Worm (Caenorhabditis elegans) whole organism, L2 larva: ENCODE data around the gene str-77.

Source experiments
- C34F6.9 ChIP-seq: fragments of 150-350 bp; optimal IDR thresholded peaks from 2 replicates; lab custom pipeline; 2014; ENCODE audit warnings: missing biosample characterization, missing genetic modification characterization
- ZK546.5 ChIP-seq: sonication (generic microtip); optimal IDR thresholded peaks from 2 replicates; lab custom pipeline; 2017; ENCODE audit warnings: missing biosample characterization, missing genetic modification characterization
- alr-1 ChIP-seq: fragments of 150-350 bp; optimal IDR thresholded peaks from 2 replicates; lab custom pipeline; 2014; ENCODE audit warnings: missing biosample characterization, missing genetic modification characterization
- aly-2 ChIP-seq: fragments of 150-350 bp; optimal IDR thresholded peaks from 2 replicates; lab custom pipeline; 2014; ENCODE audit warnings: missing biosample characterization, missing genetic modification characterization
- ama-1 ChIP-seq: fragments of 150-350 bp; optimal IDR thresholded peaks from 2 replicates; lab custom pipeline; 2018; ENCODE audit warnings: inconsistent platforms
- blmp-1 ChIP-seq: sonication (generic microtip); optimal IDR thresholded peaks from 2 replicates; lab custom pipeline; 2017; ENCODE audit warnings: missing genetic modification characterization, mild to moderate bottlenecking, missing compliant biosample characterization, antibody characterized with exemption, moderate library complexity; ENCODE audit not compliant: insufficient read depth
- ceh-82 ChIP-seq: fragments of 150-350 bp; optimal IDR thresholded peaks from 2 replicates; lab custom pipeline; 2014; ENCODE audit warnings: missing biosample characterization, missing genetic modification characterization
- crh-2 ChIP-seq: sonication (generic microtip); optimal IDR thresholded peaks from 2 replicates; lab custom pipeline; 2017; ENCODE audit warnings: missing biosample characterization, missing genetic modification characterization
- egl-27 ChIP-seq: sonication (generic microtip); optimal IDR thresholded peaks from 3 replicates; lab custom pipeline; 2017; ENCODE audit warnings: missing biosample characterization, missing genetic modification reagents, missing genetic modification characterization
- elt-3 ChIP-seq: sonication (generic microtip); optimal IDR thresholded peaks from 2 replicates; lab custom pipeline; 2017; ENCODE audit warnings: missing biosample characterization, missing genetic modification characterization
- gmeb-1 ChIP-seq: fragments of 150-350 bp; optimal IDR thresholded peaks from 2 replicates; lab custom pipeline; 2014; ENCODE audit warnings: missing biosample characterization, missing genetic modification characterization
- lin-11 ChIP-seq: fragments of 150-350 bp; sonication (generic microtip); optimal IDR thresholded peaks from 2 replicates; lab custom pipeline; 2014; ENCODE audit warnings: missing biosample characterization, missing genetic modification characterization, inconsistent platforms, mixed read lengths
- lin-13 ChIP-seq: fragments of 150-350 bp; optimal IDR thresholded peaks from 2 replicates; lab custom pipeline; 2014; ENCODE audit warnings: missing biosample characterization, missing genetic modification reagents, missing genetic modification characterization
- lin-39 ChIP-seq: fragments of 150-350 bp; optimal IDR thresholded peaks from 2 replicates; lab custom pipeline; 2014; ENCODE audit warnings: missing biosample characterization, missing genetic modification reagents, missing genetic modification characterization
- lsy-2 ChIP-seq, 2 experiments: fragments of 150-350 bp in 1 of 2; sonication (generic microtip) in 1 of 2; optimal IDR thresholded peaks; 2 replicates each; lab custom pipeline; 2014 to 2017; ENCODE audit warnings: missing biosample characterization in 2 of 2, missing genetic modification characterization in 2 of 2
- mab-5 ChIP-seq: fragments of 150-350 bp; optimal IDR thresholded peaks from 2 replicates; lab custom pipeline; 2014; ENCODE audit warnings: missing biosample characterization, missing genetic modification characterization
- mbf-1 ChIP-seq: sonication (generic microtip); optimal IDR thresholded peaks from 2 replicates; lab custom pipeline; 2017; ENCODE audit warnings: missing biosample characterization, missing genetic modification characterization
- mdl-1 ChIP-seq, 2 experiments: fragments of 150-350 bp in 1 of 2; sonication (generic microtip) in 1 of 2; optimal IDR thresholded peaks; 2 replicates each; lab custom pipeline; 2017; ENCODE audit warnings: missing biosample characterization in 2 of 2, missing genetic modification characterization in 2 of 2
- nhr-10 ChIP-seq: sonication (generic microtip); optimal IDR thresholded peaks from 2 replicates; lab custom pipeline; 2017; ENCODE audit warnings: missing biosample characterization, missing genetic modification characterization
- nhr-11 ChIP-seq: fragments of 150-350 bp; optimal IDR thresholded peaks from 2 replicates; lab custom pipeline; 2014; ENCODE audit warnings: missing biosample characterization, missing genetic modification characterization
- nhr-12 ChIP-seq: fragments of 150-350 bp; optimal IDR thresholded peaks from 2 replicates; lab custom pipeline; 2014; ENCODE audit warnings: missing biosample characterization, missing genetic modification characterization
- nhr-129 ChIP-seq: fragments of 150-350 bp; optimal IDR thresholded peaks from 2 replicates; lab custom pipeline; 2014; ENCODE audit warnings: missing biosample characterization, missing genetic modification characterization
- nhr-21 ChIP-seq: fragments of 150-350 bp; optimal IDR thresholded peaks from 2 replicates; lab custom pipeline; 2014; ENCODE audit warnings: missing biosample characterization, missing genetic modification characterization
- nhr-23 ChIP-seq: fragments of 150-350 bp; optimal IDR thresholded peaks from 2 replicates; lab custom pipeline; 2014; ENCODE audit warnings: missing biosample characterization, missing genetic modification reagents, missing genetic modification characterization
- nhr-237 ChIP-seq: fragments of 150-350 bp; optimal IDR thresholded peaks from 2 replicates; lab custom pipeline; 2014; ENCODE audit warnings: missing biosample characterization, missing genetic modification characterization
- nhr-25 ChIP-seq: fragments of 150-350 bp; sonication (generic microtip); optimal IDR thresholded peaks from 3 replicates; lab custom pipeline; 2014; ENCODE audit warnings: missing biosample characterization, missing genetic modification characterization
- sem-4 ChIP-seq: fragments of 150-350 bp; optimal IDR thresholded peaks from 2 replicates; lab custom pipeline; 2014; ENCODE audit warnings: missing biosample characterization, missing genetic modification reagents, missing genetic modification characterization
- skn-1 ChIP-seq: sonication (generic microtip); optimal IDR thresholded peaks from 2 replicates; lab custom pipeline; 2017; ENCODE audit warnings: missing biosample characterization, missing genetic modification characterization
- snpc-4 ChIP-seq: fragments of 150-350 bp; optimal IDR thresholded peaks from 2 replicates; lab custom pipeline; 2014; ENCODE audit warnings: missing biosample characterization, missing genetic modification characterization
- unc-39 ChIP-seq: fragments of 150-350 bp; optimal IDR thresholded peaks from 2 replicates; lab custom pipeline; 2014; ENCODE audit warnings: missing biosample characterization, missing genetic modification characterization
- unc-62 ChIP-seq: fragments of 150-350 bp; optimal IDR thresholded peaks from 2 replicates; lab custom pipeline; 2014; ENCODE audit warnings: missing biosample characterization, missing genetic modification reagents, missing genetic modification characterization
- zag-1 ChIP-seq: fragments of 150-350 bp; optimal IDR thresholded peaks from 2 replicates; lab custom pipeline; 2014; ENCODE audit warnings: missing biosample characterization, missing genetic modification characterization
- ztf-1 ChIP-seq: fragments of 200-800 bp; sonication (Bioruptor generic); conservative IDR thresholded peaks from 2 replicates; pipeline ENCODE4 v1.3.6; 2022; ENCODE audit warnings: missing genetic modification characterization, missing compliant biosample characterization
- ztf-11 ChIP-seq: sonication (generic microtip); optimal IDR thresholded peaks from 2 replicates; lab custom pipeline; 2017; ENCODE audit warnings: missing biosample characterization, missing genetic modification characterization
- ztf-4 ChIP-seq: fragments of 150-350 bp; optimal IDR thresholded peaks from 2 replicates; lab custom pipeline; 2014; ENCODE audit warnings: missing biosample characterization, missing genetic modification characterization

The str-77 gene

DNA sequence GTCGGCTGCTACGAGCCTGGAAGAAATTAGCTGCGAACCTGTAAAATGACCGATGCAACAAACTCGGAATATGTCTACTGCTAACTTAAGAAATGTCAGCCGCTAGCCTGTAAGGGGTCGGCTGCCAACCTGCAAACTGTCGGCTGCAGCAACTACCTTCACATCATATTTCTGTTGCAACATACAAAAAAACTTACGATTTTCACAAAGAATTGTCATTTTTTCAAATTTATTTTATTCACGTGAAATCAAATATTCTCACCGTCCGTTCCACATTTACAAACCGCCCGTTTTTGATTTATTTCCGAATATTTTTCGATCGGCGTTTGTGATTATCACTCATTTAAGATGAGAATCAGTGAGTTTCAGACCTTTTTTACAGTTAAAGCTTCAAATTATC is 19.1 kb upstream of the str-77 start, which contains the start of gene Y26G10.6:
Y26G10.6 (plus strand) TSS at position 301 of the 400 bp plus-strand sequence.
- TF ChIP-seq mbf-1 (tag; lab: Kevin White, UChicago) (no peak), nhr-129 (tag; lab: Kevin White, UChicago) (no peak), ztf-1 (GFP tag; lab: Robert Waterston, UW) (no peak), nhr-25 (tag; lab: Kevin White, UChicago) (no peak), skn-1 (tag; lab: Kevin White, UChicago) (no peak), ztf-4 (no peak), nhr-11 (tag; lab: Kevin White, UChicago) (no peak), unc-62 (GFP tag; lab: Kevin White, UChicago) (no peak), blmp-1 (tag; lab: Kevin White, UChicago) (no peak), crh-2 (tag; lab: Kevin White, UChicago) (no peak), egl-27 (tag; lab: Kevin White, UChicago) (no peak), gmeb-1 (tag; lab: Kevin White, UChicago) (no peak), lsy-2 (tag; optimal IDR thresholded peaks at IDR 0.05; lab: Kevin White, UChicago) (no peak), sem-4 (tag; lab: Kevin White, UChicago) (no peak), alr-1 (tag; lab: Kevin White, UChicago) (no peak), ceh-82 (tag; lab: Kevin White, UChicago) (no peak), lin-11 (tag; lab: Kevin White, UChicago) (no peak), mab-5 (tag; lab: Kevin White, UChicago) (no peak)

DNA sequence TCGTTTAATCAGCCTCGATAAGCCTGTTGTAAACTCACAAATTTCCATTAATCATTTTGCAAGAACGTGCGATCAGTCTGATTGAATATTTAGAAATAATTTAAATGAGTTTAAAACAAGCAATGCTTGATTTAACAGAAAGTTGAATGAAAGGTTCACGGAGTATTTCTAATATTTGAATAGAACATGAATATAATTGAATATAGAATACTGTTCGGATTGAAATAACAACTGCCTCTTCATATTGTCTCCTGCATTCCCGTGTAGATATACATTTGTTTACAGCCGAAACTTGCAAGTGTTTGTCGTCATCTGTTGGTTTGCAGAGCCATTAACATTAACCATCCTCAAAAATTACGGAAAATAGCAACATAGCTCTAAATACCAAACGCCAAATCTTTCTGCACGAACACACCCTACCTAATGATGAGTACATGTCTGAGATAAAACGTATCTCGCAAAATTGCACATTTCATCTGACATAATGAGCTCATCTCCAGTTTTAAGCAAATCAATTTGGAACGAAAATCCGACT is 18.0 kb upstream of the str-77 start, which contains the start of the genes Y26G10.5 and srh-32:
Y26G10.5 (minus strand) TSS at position 101 of the 535 bp plus-strand sequence.
srh-32 (plus strand) TSS at position 485 of the 535 bp plus-strand sequence.
- TF ChIP-seq ama-1 (lab: Kevin White, UChicago) = no peak

DNA sequence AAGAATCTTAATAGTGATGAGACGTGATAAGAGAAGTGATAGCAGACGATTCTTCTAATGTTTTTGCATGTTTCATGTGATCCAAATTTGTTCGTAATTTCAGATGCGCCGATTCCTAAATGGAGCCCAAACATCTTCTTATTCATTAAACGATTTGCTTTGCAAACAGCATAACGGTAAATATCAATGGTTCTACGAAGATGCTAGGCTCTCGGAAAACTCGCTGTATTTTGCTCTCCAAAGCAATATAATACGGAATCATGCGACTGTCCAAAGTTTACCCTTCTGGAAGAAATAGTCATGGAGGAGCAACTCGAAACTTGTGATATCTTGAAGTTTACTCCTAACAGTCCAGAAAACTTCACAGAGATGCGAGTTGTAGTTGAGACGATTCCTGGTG is 12.9 kb upstream of the str-77 start, which contains the start of gene W06D12.6:
W06D12.6 (plus strand) TSS at position 301 of the 400 bp plus-strand sequence.
- TF ChIP-seq lin-39 (tag; lab: Kevin White, UChicago) = no peak
- TF ChIP-seq zag-1 (tag; lab: Kevin White, UChicago) = no peak
- TF ChIP-seq ama-1 (lab: Kevin White, UChicago) = no peak
- no peak for TF ChIP-seq nhr-11 (tag; lab: Kevin White, UChicago)
- TF ChIP-seq gmeb-1 (tag; lab: Kevin White, UChicago) = no peak
- TF ChIP-seq nhr-237 (tag; lab: Kevin White, UChicago) = no peak
- TF ChIP-seq mab-5 (tag; lab: Kevin White, UChicago) = no peak
- no peak for TF ChIP-seq mdl-1 (tag; optimal IDR thresholded peaks at IDR 0.05; lab: Kevin White, UChicago)

DNA sequence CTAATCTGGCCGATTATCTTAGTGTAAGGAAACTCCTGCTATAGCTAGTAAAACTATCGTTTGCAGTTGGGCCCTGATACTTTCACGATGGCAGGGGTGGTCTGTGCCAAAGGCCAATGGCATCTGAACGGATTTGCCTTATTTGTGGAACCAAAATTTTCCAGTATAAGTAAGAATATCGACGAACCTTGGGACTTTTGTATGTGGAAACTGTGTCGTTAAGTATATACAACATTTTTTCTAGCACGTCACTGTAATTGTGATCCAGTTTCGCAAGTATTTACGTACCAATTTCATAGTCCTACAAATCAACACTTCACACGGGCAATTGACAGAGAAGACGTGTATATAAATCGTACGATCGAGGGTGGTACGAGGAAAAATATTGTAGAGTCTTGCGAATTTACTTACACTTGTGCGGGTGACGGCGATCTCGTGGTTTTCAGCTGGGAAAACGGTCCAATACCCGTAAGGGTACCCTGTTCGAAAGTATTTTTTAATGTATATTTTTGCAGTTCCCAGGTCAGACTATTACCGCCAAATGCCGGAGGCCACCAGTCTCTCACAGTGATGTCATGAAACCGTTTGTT is 12.4 kb upstream of the str-77 start:
- TF ChIP-seq ceh-82 (tag; lab: Kevin White, UChicago) (no peak), ZK546.5 (tag; lab: Kevin White, UChicago) (no peak), ztf-4 (no peak), aly-2 (tag; lab: Kevin White, UChicago) (no peak), nhr-12 (tag; lab: Kevin White, UChicago) (no peak), mdl-1 (tag; optimal IDR thresholded peaks at IDR 0.05; lab: Kevin White, UChicago) (no peak), nhr-21 (tag; lab: Kevin White, UChicago) (no peak), mab-5 (tag; lab: Kevin White, UChicago) (no peak), C34F6.9 (tag; lab: Kevin White, UChicago) (no peak), ztf-11 (no peak), mbf-1 (tag; lab: Kevin White, UChicago) (no peak), snpc-4 (tag; lab: Kevin White, UChicago) (no peak), nhr-129 (tag; lab: Kevin White, UChicago) (no peak), elt-3 (no peak), lin-13 (GFP tag; lab: Kevin White, UChicago) (no peak)

DNA sequence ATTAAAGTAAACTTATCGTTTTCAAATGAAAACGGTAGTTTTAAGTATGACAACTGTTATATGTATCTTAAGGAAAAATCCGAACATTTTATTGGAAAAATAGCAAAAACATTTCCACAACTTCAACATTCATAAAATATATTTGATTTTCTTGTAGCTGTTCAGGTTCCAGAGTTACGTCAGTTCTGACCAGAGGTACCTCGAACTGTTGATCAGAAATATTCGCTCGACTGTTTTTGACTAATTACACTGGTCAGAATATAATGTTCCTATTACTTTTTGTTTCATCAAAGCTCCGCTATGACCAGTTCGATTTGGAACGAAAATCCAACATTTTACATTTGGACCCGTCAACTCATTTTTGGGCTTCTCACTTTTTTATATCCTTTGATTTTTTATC is 11.7 kb upstream of the str-77 start, which contains the start of gene srh-31:
srh-31 (plus strand) TSS at position 301 of the 400 bp plus-strand sequence.
- no peak for TF ChIP-seq mdl-1 (tag; optimal IDR thresholded peaks at IDR 0.05; lab: Kevin White, UChicago)
- no peak for TF ChIP-seq ztf-4
- TF ChIP-seq nhr-21 (tag; lab: Kevin White, UChicago) = no peak
- no peak for TF ChIP-seq blmp-1 (tag; lab: Kevin White, UChicago)
- TF ChIP-seq nhr-23 (tag; lab: Kevin White, UChicago) = no peak
- TF ChIP-seq nhr-129 (tag; lab: Kevin White, UChicago) = no peak
- TF ChIP-seq egl-27 (tag; lab: Kevin White, UChicago) = no peak
- TF ChIP-seq unc-39 = no peak
- no peak for TF ChIP-seq mbf-1 (tag; lab: Kevin White, UChicago)
- no peak for TF ChIP-seq nhr-10 (tag; lab: Kevin White, UChicago)
- no peak for TF ChIP-seq ama-1 (lab: Kevin White, UChicago)
